Worm (Caenorhabditis elegans): Measurements from ENCODE around the gene pstk-1.
A peak's percentile ranks its signal among the peaks of the same experiment; 100 is the strongest.

pstk-1 gene

DNA sequence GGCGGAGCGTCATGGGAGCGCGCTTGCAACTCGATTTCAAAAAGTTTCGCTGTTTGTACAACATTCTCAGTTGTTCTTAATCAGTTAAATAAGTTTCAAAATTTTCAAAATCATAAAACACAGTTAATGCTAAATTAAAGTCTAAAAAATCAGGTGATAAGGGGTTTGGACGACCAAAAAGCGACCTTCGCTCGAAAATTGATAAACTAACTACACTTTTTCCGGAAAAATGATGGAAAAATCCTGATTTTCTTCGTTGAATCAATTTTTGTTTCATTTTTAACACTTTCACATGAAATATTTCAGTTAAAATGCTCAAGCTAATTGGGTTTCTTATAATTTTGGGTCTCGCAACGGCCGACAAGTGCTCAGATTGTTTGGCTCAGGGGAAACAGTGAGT, 36.2 kb upstream of the pstk-1 start, which contains the start of gene Y49E10.16:
Gene Y49E10.16, plus strand, starts transcription at position 301 of the 400 bp plus-strand sequence.
- TF ChIP-seq efl-1 (optimal IDR thresholded peaks at IDR 0.05) (no peak), efl-1 (GFP tag; optimal IDR thresholded peaks at IDR 0.05 in 1 of 2) (peak in 1 of 2 experiments; percentile 87), egl-13 (tag; optimal IDR thresholded peaks at IDR 0.05) (no peak)

DNA sequence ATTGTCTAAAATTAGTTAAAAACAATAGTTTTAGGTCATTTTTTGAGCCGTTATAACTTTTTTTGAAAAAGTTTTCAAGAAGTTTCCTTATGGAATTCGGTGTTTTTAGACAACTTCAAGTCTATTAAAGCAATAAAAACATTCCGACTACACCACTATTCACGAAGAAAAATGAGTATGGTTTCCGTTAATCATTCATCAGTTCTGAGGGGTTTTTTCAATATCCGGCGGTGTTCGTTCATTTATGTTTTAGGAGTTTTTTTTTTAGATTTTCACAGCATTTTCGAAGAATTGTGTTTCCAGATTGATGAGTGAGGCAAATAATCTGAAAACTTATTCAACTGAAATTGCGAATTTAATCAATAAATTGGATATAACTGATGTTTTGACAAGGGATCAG, 32.3 kb upstream of the pstk-1 start, which contains the start of gene Y49E10.27:
Gene Y49E10.27, plus strand, starts transcription at position 301 of the 400 bp plus-strand sequence.
- TF ChIP-seq ceh-82 (tag; optimal IDR thresholded peaks at IDR 0.05) (no peak), ztf-4 (tag; optimal IDR thresholded peaks at IDR 0.05) (no peak), fkh-8 (tag; optimal IDR thresholded peaks at IDR 0.05) (no peak), grh-1 (GFP tag; IDR thresholded peaks at IDR 0.05) (no peak), C04F5.9 (tag; optimal IDR thresholded peaks at IDR 0.05) (no peak), ces-1 (GFP tag; optimal IDR thresholded peaks at IDR 0.05) (no peak), nhr-11 (tag; optimal IDR thresholded peaks at IDR 0.05) (no peak), lin-13 (GFP tag; optimal IDR thresholded peaks at IDR 0.05) (no peak), nhr-12 (tag; optimal IDR thresholded peaks at IDR 0.05) (no peak), nhr-19 (GFP tag; conservative IDR thresholded peaks at IDR 0.05) (no peak), zag-1 (tag; optimal IDR thresholded peaks at IDR 0.05) (no peak)

DNA sequence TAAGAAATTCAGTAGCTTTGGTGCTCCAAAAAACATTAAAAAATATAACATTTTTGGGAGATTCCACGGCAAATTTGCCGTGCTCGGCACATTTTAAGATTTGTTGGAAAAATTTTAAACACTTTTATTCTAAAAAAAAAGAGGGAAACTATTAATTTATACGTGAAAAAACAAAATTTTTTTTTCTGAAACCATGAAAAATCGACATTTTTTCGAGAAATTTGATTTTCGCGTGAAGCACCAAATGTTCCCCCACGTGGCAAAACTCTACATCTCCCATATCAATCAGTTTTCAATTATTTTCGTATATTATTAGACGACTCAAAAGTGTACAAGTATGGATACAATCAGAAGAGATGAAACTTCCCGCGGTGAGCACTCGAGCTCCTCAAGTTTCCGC, 30.2 kb upstream of the pstk-1 start, which contains the start of gene fbxa-218:
Gene fbxa-218, plus strand, starts transcription at position 301 of the 400 bp plus-strand sequence.
- TF ChIP-seq nhr-85 (tag) (peak; percentile 24), fos-1 (tag; optimal IDR thresholded peaks at IDR 0.05) (no peak)

DNA sequence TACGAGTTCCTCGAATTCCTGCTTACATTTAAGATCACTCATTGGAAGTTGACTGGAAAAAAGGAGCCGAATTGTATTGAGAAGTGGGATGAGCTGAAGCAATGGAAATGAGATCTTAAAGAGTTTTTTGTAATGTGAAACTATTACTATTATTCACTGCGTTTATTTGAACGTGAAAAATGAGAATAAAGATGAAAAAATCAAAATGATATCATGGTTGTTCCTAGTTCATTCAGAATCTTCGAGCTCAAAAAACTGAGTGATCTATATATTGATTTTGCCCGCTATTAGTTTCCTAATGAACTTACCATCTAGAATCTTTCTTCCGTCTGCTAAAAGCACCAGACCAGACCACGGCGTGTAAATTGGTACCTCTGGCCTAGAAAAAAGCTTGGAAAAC, 29.4 kb upstream of the pstk-1 start:
- TF ChIP-seq ama-1 (optimal IDR thresholded peaks at IDR 0.05) (no peak), xbp-1 (tag; optimal IDR thresholded peaks at IDR 0.05) (no peak), pag-3 (tag; optimal IDR thresholded peaks at IDR 0.05; ENCODE audit: borderline replicate concordance, insufficient read depth) (no peak), ztf-4 (tag; optimal IDR thresholded peaks at IDR 0.05) (no peak), fkh-10 (GFP tag; optimal IDR thresholded peaks at IDR 0.05) (no peak), ztf-11 (tag; optimal IDR thresholded peaks at IDR 0.05) (no peak), grh-1 (GFP tag; IDR thresholded peaks at IDR 0.05) (no peak), nhr-90 (tag; optimal IDR thresholded peaks at IDR 0.05; ENCODE audit: poor library complexity) (no peak), nhr-12 (tag; optimal IDR thresholded peaks at IDR 0.05) (no peak), aly-2 (tag; optimal IDR thresholded peaks at IDR 0.05) (no peak), mef-2 (tag; optimal IDR thresholded peaks at IDR 0.05) (no peak), unc-86 (tag; optimal IDR thresholded peaks at IDR 0.05) (no peak), lin-13 (GFP tag; optimal IDR thresholded peaks at IDR 0.05) (no peak), sox-4 (tag; optimal IDR thresholded peaks at IDR 0.05) (no peak), fkh-8 (tag; optimal IDR thresholded peaks at IDR 0.05) (no peak), Y116A8C.19 (tag; optimal IDR thresholded peaks at IDR 0.05; ENCODE audit: borderline replicate concordance) (no peak), nhr-84 (tag; optimal IDR thresholded peaks at IDR 0.05) (no peak), mep-1 (tag; optimal IDR thresholded peaks at IDR 0.05) (no peak), C16A3.4 (tag; optimal IDR thresholded peaks at IDR 0.05) (no peak), ets-5 (GFP tag; IDR thresholded peaks at IDR 0.05) (no peak)

DNA sequence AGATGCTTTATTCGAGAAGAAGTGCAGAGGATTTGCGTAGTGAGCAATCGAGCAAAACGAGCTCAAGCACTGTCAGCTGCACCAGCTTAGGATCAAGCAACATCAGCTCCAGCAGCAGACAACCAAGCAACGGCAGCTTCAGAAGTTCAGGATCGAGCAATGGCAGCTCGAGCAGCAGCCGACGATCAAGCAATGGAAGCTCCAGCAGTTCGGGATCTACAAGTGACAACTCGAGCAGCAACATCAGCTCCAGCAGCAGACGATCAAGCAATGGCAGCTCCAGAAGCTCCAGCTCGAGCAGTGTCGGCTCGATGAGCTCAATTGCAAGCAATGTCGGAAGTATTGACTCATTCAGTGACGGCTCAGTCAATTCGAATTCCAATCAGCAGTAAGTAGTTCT, 27.4 kb upstream of the pstk-1 start:
- TF ChIP-seq zip-4 (GFP tag; optimal IDR thresholded peaks at IDR 0.05) (no peak), nhr-19 (GFP tag; conservative IDR thresholded peaks at IDR 0.05) (no peak), pqm-1 (tag; optimal IDR thresholded peaks at IDR 0.05) (no peak), tbx-2 (tag; optimal IDR thresholded peaks at IDR 0.05) (no peak), unc-98 (GFP tag; IDR thresholded peaks at IDR 0.05) (no peak), irx-1 (tag; optimal IDR thresholded peaks at IDR 0.05) (no peak), lin-13 (GFP tag; optimal IDR thresholded peaks at IDR 0.05) (no peak), skn-1 (tag; optimal IDR thresholded peaks at IDR 0.05) (no peak), ceh-63 (GFP tag; optimal IDR thresholded peaks at IDR 0.05) (no peak), C04F5.9 (tag; optimal IDR thresholded peaks at IDR 0.05) (no peak), nhr-84 (tag; optimal IDR thresholded peaks at IDR 0.05) (no peak), mep-1 (tag; optimal IDR thresholded peaks at IDR 0.05) (no peak), mab-9 (GFP tag; IDR thresholded peaks at IDR 0.05) (no peak), ceh-8 (GFP tag; optimal IDR thresholded peaks at IDR 0.05) (no peak), mdl-1 (tag; optimal IDR thresholded peaks at IDR 0.05) (no peak), ztf-4 (tag; optimal IDR thresholded peaks at IDR 0.05) (no peak), unc-30 (tag; optimal IDR thresholded peaks at IDR 0.05) (no peak)

All from whole organism, L1 larva.